Worm (Caenorhabditis elegans) whole organism, dauer: ENCODE measurements around the gene nipi-3.

Source experiments
- unc-62 ChIP-seq: sonication (generic microtip); optimal IDR thresholded peaks from 2 replicates; lab custom pipeline; 2017; ENCODE audit warnings: missing biosample characterization, missing genetic modification reagents, missing genetic modification characterization

The nipi-3 gene

ce11 chrX:15607498-15608019 is at the start of gene nipi-3:
nipi-3 (plus strand) TSS chrX:15607969.
- TF ChIP-seq unc-62 (GFP tag; lab: Kevin White, UChicago): no peak

ce11 chrX:15559473-15559872 is 48.3 kb upstream of the nipi-3 start:
- TF ChIP-seq unc-62 (GFP tag; lab: Kevin White, UChicago): no peak

ce11 chrX:15564338-15564737 is 43.4 kb upstream of the nipi-3 start:
- TF ChIP-seq unc-62 (GFP tag; lab: Kevin White, UChicago): no peak

ce11 chrX:15566640-15567039 is 41.1 kb upstream of the nipi-3 start:
- TF ChIP-seq unc-62 (GFP tag; lab: Kevin White, UChicago): no peak

- TF ChIP-seq unc-62 (GFP tag; lab: Kevin White, UChicago): no peak
Measured at ce11 chrX:15567986-15568940, 39.5 kb upstream of the nipi-3 start, which contains the start of gene dyn-1. dyn-1 (plus strand) TSS chrX:15568890.

ce11 chrX:15569633-15570032 is 38.1 kb upstream of the nipi-3 start:
- no peak for TF ChIP-seq unc-62 (GFP tag; lab: Kevin White, UChicago)

- TF ChIP-seq unc-62 (GFP tag; lab: Kevin White, UChicago): no peak
Measured at ce11 chrX:15572021-15572420, 35.7 kb upstream of the nipi-3 start.

ce11 chrX:15575460-15575859 is 32.3 kb upstream of the nipi-3 start:
- no peak for TF ChIP-seq unc-62 (GFP tag; lab: Kevin White, UChicago)

ce11 chrX:15576942-15577341 is 30.8 kb upstream of the nipi-3 start, which contains the start of gene K09A9.6:
K09A9.6 (plus strand) TSS chrX:15577242.
- no peak for TF ChIP-seq unc-62 (GFP tag; lab: Kevin White, UChicago)

ce11 chrX:15585144-15585543 is 22.6 kb upstream of the nipi-3 start:
- TF ChIP-seq unc-62 (GFP tag; lab: Kevin White, UChicago): no peak

- no peak for TF ChIP-seq unc-62 (GFP tag; lab: Kevin White, UChicago)
Measured at ce11 chrX:15586192-15586591, 21.6 kb upstream of the nipi-3 start.

ce11 chrX:15590347-15590928 is 17.3 kb upstream of the nipi-3 start, which contains the start of gene gas-1:
gas-1 (minus strand) TSS chrX:15590397.
- no peak for TF ChIP-seq unc-62 (GFP tag; lab: Kevin White, UChicago)

- no peak for TF ChIP-seq unc-62 (GFP tag; lab: Kevin White, UChicago)
Measured at ce11 chrX:15591068-15591467, 16.7 kb upstream of the nipi-3 start, which contains the start of gene usp-33. usp-33 (plus strand) TSS chrX:15591368.

- TF ChIP-seq unc-62 (GFP tag; lab: Kevin White, UChicago): no peak
Measured at ce11 chrX:15593366-15593765, 14.4 kb upstream of the nipi-3 start.

ce11 chrX:15594019-15594418 is 13.8 kb upstream of the nipi-3 start:
- no peak for TF ChIP-seq unc-62 (GFP tag; lab: Kevin White, UChicago)

ce11 chrX:15597077-15597476 is 10.7 kb upstream of the nipi-3 start, which contains the start of gene K09A9.8:
K09A9.8 (minus strand) TSS chrX:15597177.
- TF ChIP-seq unc-62 (GFP tag; lab: Kevin White, UChicago): no peak
